Fruit fly (Drosophila melanogaster): Measurements from ENCODE around the gene Srp72.

Gene Srp72

DNA sequence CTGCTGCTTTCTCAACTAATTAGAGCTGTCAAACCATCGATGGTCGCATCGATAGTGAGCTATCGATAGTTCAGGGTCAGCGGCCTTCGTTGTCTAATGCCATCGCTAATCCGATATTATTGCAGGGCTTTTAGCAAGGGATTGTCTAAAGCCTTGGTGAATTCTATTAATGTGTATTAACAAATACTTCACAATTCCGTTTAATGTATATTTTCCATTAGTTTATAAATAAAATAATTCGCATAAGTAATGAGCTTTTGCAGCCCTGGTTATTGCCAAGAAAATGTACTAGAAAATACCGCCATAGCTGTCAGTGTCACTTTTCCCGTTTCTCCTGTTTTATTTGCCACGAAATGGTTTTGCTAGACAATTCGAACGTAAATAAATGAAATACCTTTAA, 8.7 kb upstream of the Srp72 start, which contains the start of the genes EloB and Srp14 (continued):
- TF ChIP-seq B-H1 (GFP tag; IDR thresholded peaks at IDR 0.05): peak; percentile 43; the same call in 2 of the 3 replicates
- TF ChIP-seq amos (GFP tag; IDR thresholded peaks at IDR 0.05; ENCODE audit: partially characterized antibody): peak; percentile 97
- peak; percentile 56 for TF ChIP-seq CG14667 (GFP tag; IDR thresholded peaks at IDR 0.05)
- peak; percentile 77 for TF ChIP-seq CG18262 (tag; optimal IDR thresholded peaks at IDR 0.05)
- TF ChIP-seq CG14860 (GFP tag; IDR thresholded peaks at IDR 0.05; ENCODE audit: partially characterized antibody): peak; percentile 93
- no peak for TF ChIP-seq CG8478 (optimal IDR thresholded peaks at IDR 0.05)
- TF ChIP-seq Asciz (GFP tag; optimal IDR thresholded peaks at IDR 0.05): no peak
- peak; percentile 60 for TF ChIP-seq sisA (GFP tag; IDR thresholded peaks at IDR 0.05)
- peak; percentile 69 for TF ChIP-seq TFAM (GFP tag; optimal IDR thresholded peaks at IDR 0.05)
- peak; percentile 73 for TF ChIP-seq CG18619 (GFP tag; optimal IDR thresholded peaks at IDR 0.05)
- peak; percentile 79 for TF ChIP-seq Max (GFP tag; optimal IDR thresholded peaks at IDR 0.05)
- no peak for TF ChIP-seq dan (GFP tag; IDR thresholded peaks at IDR 0.05)
- peak; percentile 80 for TF ChIP-seq Nf-YC (tag; optimal IDR thresholded peaks at IDR 0.05)
- peak; percentile 50 for TF ChIP-seq CG17186 (GFP tag; optimal IDR thresholded peaks at IDR 0.05)
- TF ChIP-seq CG43689 (GFP tag; IDR thresholded peaks at IDR 0.05): peak; percentile 53; the same call in 1 of the 2 replicates
- 0 out of 2 replicates have a peak, but pooled peaks have one; percentile 6 for TF ChIP-seq CG16779 (GFP tag; IDR thresholded peaks at IDR 0.05)
- peak; percentile 76 for TF ChIP-seq tx (GFP tag; optimal IDR thresholded peaks at IDR 0.05)
- TF ChIP-seq kay (GFP tag; optimal IDR thresholded peaks at IDR 0.05): peak; percentile 63
- TF ChIP-seq HmgZ (tag; optimal IDR thresholded peaks at IDR 0.05): peak; percentile 90
- peak; percentile 85 for TF ChIP-seq CG9727 (GFP tag; optimal IDR thresholded peaks at IDR 0.05)
- TF ChIP-seq mld (GFP tag; IDR thresholded peaks at IDR 0.05; ENCODE audit: partially characterized antibody): peak; percentile 92
- TF ChIP-seq sd (tag; optimal IDR thresholded peaks at IDR 0.05): no peak
- peak; percentile 90 for TF ChIP-seq CG30403 (GFP tag; optimal IDR thresholded peaks at IDR 0.05)
- no peak for TF ChIP-seq CG11696 (GFP tag; IDR thresholded peaks at IDR 0.05)
- peak; percentile 87 for TF ChIP-seq CG12769 (tag; optimal IDR thresholded peaks at IDR 0.05)
- peak; percentile 98 for TF ChIP-seq CG13287 (GFP tag; IDR thresholded peaks at IDR 0.05; ENCODE audit: partially characterized antibody)
- TF ChIP-seq hb (GFP tag; IDR thresholded peaks at IDR 0.05; ENCODE audit: partially characterized antibody): peak; percentile 96
- TF ChIP-seq dmrt99B (tag; optimal IDR thresholded peaks at IDR 0.05): no peak
- TF ChIP-seq Dref (GFP tag; IDR thresholded peaks at IDR 0.05): peak; percentile 95
- peak; percentile 58 for TF ChIP-seq maf-S (GFP tag; optimal IDR thresholded peaks at IDR 0.05)
- TF ChIP-seq psq (GFP tag; optimal IDR thresholded peaks at IDR 0.05): no peak
- peak; percentile 77 for TF ChIP-seq Lhr (GFP tag; optimal IDR thresholded peaks at IDR 0.05)
- peak; percentile 87 for TF ChIP-seq gro (GFP tag; optimal IDR thresholded peaks at IDR 0.05)
- TF ChIP-seq al (GFP tag; IDR thresholded peaks at IDR 0.05): peak; percentile 78
- peak; percentile 84 for TF ChIP-seq Chrac-16 (GFP tag; optimal IDR thresholded peaks at IDR 0.05)
- peak; percentile 69 for TF ChIP-seq tap (tag; optimal IDR thresholded peaks at IDR 0.05)
- TF ChIP-seq dysf (GFP tag; IDR thresholded peaks at IDR 0.05): peak; percentile 72; the same call in 2 of the 3 replicates
- TF ChIP-seq chn (GFP tag; optimal IDR thresholded peaks at IDR 0.05): peak; percentile 90
- no peak for TF ChIP-seq zf30C (GFP tag; optimal IDR thresholded peaks at IDR 0.05)
- peak; percentile 64; the same call in 2 of the 3 replicates for TF ChIP-seq Mrtf (GFP tag; IDR thresholded peaks at IDR 0.05)
- TF ChIP-seq Trl (optimal IDR thresholded peaks at IDR 0.05): no peak
- TF ChIP-seq Trl (GFP tag; optimal IDR thresholded peaks at IDR 0.05): peak; percentile 69
- TF ChIP-seq Atf6 (GFP tag; IDR thresholded peaks at IDR 0.05): peak; percentile 77; the same call in 1 of the 2 replicates
- TF ChIP-seq Tbp (GFP tag; optimal IDR thresholded peaks at IDR 0.05): no peak
- TF ChIP-seq ERR (GFP tag; optimal IDR thresholded peaks at IDR 0.05): peak; percentile 68
- peak; percentile 89 for TF ChIP-seq nmo (GFP tag; optimal IDR thresholded peaks at IDR 0.05)
- no peak for TF ChIP-seq crc (GFP tag; optimal IDR thresholded peaks at IDR 0.05)
- TF ChIP-seq ttk (GFP tag; IDR thresholded peaks at IDR 0.05): peak; percentile 55; the same call in 1 of the 2 replicates
- TF ChIP-seq CG10462 (GFP tag; optimal IDR thresholded peaks at IDR 0.05): peak; percentile 61
- no peak for TF ChIP-seq CG13894 (tag; optimal IDR thresholded peaks at IDR 0.05)
- peak; percentile 51; the same call in 1 of the 3 replicates for TF ChIP-seq CG11560 (tag; IDR thresholded peaks at IDR 0.05)
- peak; percentile 53 for TF ChIP-seq Hmx (GFP tag; optimal IDR thresholded peaks at IDR 0.05)
